Worm (Caenorhabditis elegans): ENCODE results near the gene cnx-1.

cnx-1 gene

ce11 chrIII:9765465-9765900, 51.5 kb downstream of the cnx-1 start:
- TF ChIP-seq mab-5 (tag; optimal IDR thresholded peaks at IDR 0.05) (peak; percentile 6), lin-32 (GFP tag; optimal IDR thresholded peaks at IDR 0.05) (peak; percentile 83), tbx-8 (GFP tag; optimal IDR thresholded peaks at IDR 0.05) (peak; percentile 86), mls-2 (tag; optimal IDR thresholded peaks at IDR 0.05) (peak; percentile 92), ceh-83 (GFP tag; optimal IDR thresholded peaks at IDR 0.05) (peak; percentile 94), bed-3 (GFP tag; optimal IDR thresholded peaks at IDR 0.05) (peak; percentile 57), ham-2 (GFP tag; optimal IDR thresholded peaks at IDR 0.05) (peak; percentile 82), nhr-237 (tag; optimal IDR thresholded peaks at IDR 0.05) (peak; percentile 86), snpc-4 (tag; optimal IDR thresholded peaks at IDR 0.05) (no peak), pha-4 (tag; optimal IDR thresholded peaks at IDR 0.05) (peak; percentile 98), ceh-43 (GFP tag; optimal IDR thresholded peaks at IDR 0.05) (peak; percentile 80), unc-62 (GFP tag; optimal IDR thresholded peaks at IDR 0.05) (peak; percentile 81), unc-120 (tag; optimal IDR thresholded peaks at IDR 0.05; ENCODE audit: poor library complexity, severe bottlenecking) (peak; percentile 91), blmp-1 (tag; optimal IDR thresholded peaks at IDR 0.05) (peak; percentile 48), nhr-2 (tag; optimal IDR thresholded peaks at IDR 0.05) (peak; percentile 25), drap-1 (GFP tag; optimal IDR thresholded peaks at IDR 0.05) (peak; percentile 95), mep-1 (tag; optimal IDR thresholded peaks at IDR 0.05) (peak; percentile 95), nhr-28 (tag; optimal IDR thresholded peaks at IDR 0.05) (no peak), unc-39 (tag; optimal IDR thresholded peaks at IDR 0.05) (peak; percentile 39), sptf-1 (tag; optimal IDR thresholded peaks at IDR 0.05) (peak; percentile 95), hlh-1 (tag; optimal IDR thresholded peaks at IDR 0.05) (peak; percentile 70), ceh-39 (tag; optimal IDR thresholded peaks at IDR 0.05) (peak; percentile 97), nhr-12 (tag; optimal IDR thresholded peaks at IDR 0.05) (peak; percentile 75), elt-3 (tag; optimal IDR thresholded peaks at IDR 0.05) (peak; percentile 45), elt-1 (tag; optimal IDR thresholded peaks at IDR 0.05; ENCODE audit: borderline replicate concordance, insufficient read depth) (no peak), lin-13 (tag; optimal IDR thresholded peaks at IDR 0.05) (peak; percentile 97), cnd-1 (tag; optimal IDR thresholded peaks at IDR 0.05) (peak; percentile 94), M03D4.4 (tag; optimal IDR thresholded peaks at IDR 0.05) (peak; percentile 93), sem-2 (GFP tag; optimal IDR thresholded peaks at IDR 0.05) (peak; percentile 82), ztf-11 (tag; optimal IDR thresholded peaks at IDR 0.05) (peak; percentile 92), flh-1 (GFP tag; optimal IDR thresholded peaks at IDR 0.05) (no peak), ces-1 (GFP tag; optimal IDR thresholded peaks at IDR 0.05) (peak; percentile 71), zip-8 (tag; optimal IDR thresholded peaks at IDR 0.05) (no peak), nhr-76 (tag; optimal IDR thresholded peaks at IDR 0.05) (no peak), lsy-2 (tag; optimal IDR thresholded peaks at IDR 0.05) (peak; percentile 99)

- TF ChIP-seq M03D4.4 (tag; optimal IDR thresholded peaks at IDR 0.05), result peak; percentile 19
- TF ChIP-seq drap-1 (GFP tag; optimal IDR thresholded peaks at IDR 0.05), result no peak
Measured at ce11 chrIII:9764718-9765117, 52.2 kb downstream of the cnx-1 start.
